Fruit fly (Drosophila melanogaster) whole organism, embryonic: Measurements from ENCODE around the gene MYPT-75D.

Experiments used
- Adf1 ChIP-seq: fragments of 200-800 bp; sonication (Bioruptor generic); IDR thresholded peaks from 2 replicates; pipeline ENCODE4 v1.3.6; 2022; ENCODE audit warnings: missing biosample characterization, missing genetic modification characterization
- Atf-2 ChIP-seq: fragments of 200-800 bp; sonication (Bioruptor generic); optimal IDR thresholded peaks from 2 replicates; lab custom pipeline; 2016; ENCODE audit warnings: missing biosample characterization, missing genetic modification characterization
- CG15073 ChIP-seq: fragments of 200-800 bp; sonication (Bioruptor generic); optimal IDR thresholded peaks from 2 replicates; lab custom pipeline; 2016; ENCODE audit warnings: missing biosample characterization, missing genetic modification characterization
- CG16779 ChIP-seq: fragments of 200-800 bp; sonication (Bioruptor generic); IDR thresholded peaks from 2 replicates; pipeline ENCODE4 v1.3.6; 2022; ENCODE audit warnings: missing biosample characterization, missing genetic modification characterization
- CG30020 ChIP-seq: fragments of 200-800 bp; optimal IDR thresholded peaks from 2 replicates; lab custom pipeline; 2019; ENCODE audit warnings: missing biosample characterization, mild to moderate bottlenecking, missing genetic modification characterization, moderate library complexity
- CG6765 ChIP-seq: fragments of 200-800 bp; sonication (Bioruptor generic); optimal IDR thresholded peaks from 3 replicates; lab custom pipeline; 2017; ENCODE audit warnings: missing biosample characterization, mild to moderate bottlenecking, missing genetic modification characterization
- CG6791 ChIP-seq: fragments of 200-800 bp; sonication (Bioruptor generic); IDR thresholded peaks from 3 replicates; pipeline ENCODE4 v1.3.6; 2022; ENCODE audit warnings: missing biosample characterization, missing genetic modification characterization; ENCODE audit not compliant: partially characterized antibody
- CG6854 ChIP-seq: fragments of 200-800 bp; sonication (Bioruptor generic); optimal IDR thresholded peaks from 3 replicates; lab custom pipeline; 2017; ENCODE audit warnings: missing biosample characterization, mild to moderate bottlenecking, missing genetic modification characterization
- CG7928 ChIP-seq: fragments of 200-800 bp; sonication (Bioruptor generic); optimal IDR thresholded peaks from 2 replicates; lab custom pipeline; 2017; ENCODE audit warnings: missing biosample characterization, mild to moderate bottlenecking, missing genetic modification characterization
- CG8478 ChIP-seq: fragments of >200 bp; optimal IDR thresholded peaks from 2 replicates; lab custom pipeline; 2018
- CG8944 ChIP-seq: fragments of 200-800 bp; sonication (Bioruptor generic); optimal IDR thresholded peaks from 3 replicates; lab custom pipeline; 2016; ENCODE audit warnings: missing biosample characterization, missing genetic modification characterization
- D19B ChIP-seq: fragments of 200-800 bp; sonication (Bioruptor generic); optimal IDR thresholded peaks from 2 replicates; lab custom pipeline; 2017; ENCODE audit warnings: missing biosample characterization, mild to moderate bottlenecking, missing genetic modification characterization
- Dad ChIP-seq: fragments of 200-800 bp; sonication (Bioruptor generic); optimal IDR thresholded peaks from 3 replicates; lab custom pipeline; 2016; ENCODE audit warnings: missing biosample characterization, missing genetic modification characterization
- Dref ChIP-seq: fragments of 200-800 bp; sonication (Bioruptor generic); IDR thresholded peaks from 2 replicates; pipeline ENCODE4 v1.3.6; 2022; ENCODE audit warnings: missing biosample characterization, missing genetic modification characterization
- E2f1 ChIP-seq: fragments of 200-800 bp; sonication (Bioruptor generic); IDR thresholded peaks from 2 replicates; pipeline ENCODE4 v1.3.6; 2022; ENCODE audit warnings: missing biosample characterization, missing genetic modification characterization
- Fer1 ChIP-seq: fragments of 200-800 bp; sonication (Bioruptor generic); optimal IDR thresholded peaks from 2 replicates; lab custom pipeline; 2017; ENCODE audit warnings: missing biosample characterization, mild to moderate bottlenecking, missing genetic modification characterization
- HLH4C ChIP-seq: fragments of 200-800 bp; sonication (Bioruptor generic); IDR thresholded peaks from 3 replicates; pipeline ENCODE4 v1.3.6; 2022; ENCODE audit warnings: missing biosample characterization, missing genetic modification characterization; ENCODE audit not compliant: partially characterized antibody
- Hr51 ChIP-seq, 2 experiments: fragments of 200-800 bp; sonication (Bioruptor generic); optimal IDR thresholded peaks; 2 replicates in 1 of 2; 3 replicates in 1 of 2; lab custom pipeline; 2016 to 2018; ENCODE audit warnings: missing biosample characterization in 2 of 2, missing genetic modification characterization in 2 of 2, mild to moderate bottlenecking in 1 of 2, moderate library complexity in 1 of 2
- Max ChIP-seq: fragments of 200-800 bp; sonication (Bioruptor generic); optimal IDR thresholded peaks from 2 replicates; lab custom pipeline; 2016; ENCODE audit warnings: missing biosample characterization, mild to moderate bottlenecking, missing genetic modification characterization
- Med ChIP-seq: fragments of 200-800 bp; sonication (Bioruptor generic); peaks from one replicate; lab custom pipeline; 2016; ENCODE audit warnings: missing biosample characterization, missing genetic modification characterization, mild to moderate bottlenecking, inconsistent platforms, moderate library complexity
- Nf-YB ChIP-seq: fragments of 200-800 bp; sonication (Bioruptor generic); optimal IDR thresholded peaks from 3 replicates; lab custom pipeline; 2019; ENCODE audit warnings: missing biosample characterization, mild to moderate bottlenecking, missing genetic modification characterization, moderate library complexity
- Oli ChIP-seq: fragments of 200-800 bp; sonication (Bioruptor generic); optimal IDR thresholded peaks from 2 replicates; lab custom pipeline; 2018; ENCODE audit warnings: missing biosample characterization, mild to moderate bottlenecking, missing genetic modification characterization, moderate library complexity
- Pdp1 ChIP-seq, 2 experiments: fragments of 200-800 bp; sonication (Bioruptor generic); optimal IDR thresholded peaks; 3 replicates each; lab custom pipeline; 2016; ENCODE audit warnings: missing biosample characterization in 2 of 2, missing genetic modification characterization in 2 of 2, mild to moderate bottlenecking in 1 of 2, moderate library complexity in 1 of 2
- Rfx ChIP-seq: fragments of 200-800 bp; sonication (Bioruptor generic); IDR thresholded peaks from 2 replicates; pipeline ENCODE4 v1.3.6; 2022; ENCODE audit warnings: missing biosample characterization, missing genetic modification characterization
- Sox102F ChIP-seq: fragments of 200-800 bp; sonication (Bioruptor generic); optimal IDR thresholded peaks from 2 replicates; lab custom pipeline; 2018; ENCODE audit warnings: missing biosample characterization, mild to moderate bottlenecking, missing genetic modification characterization, moderate library complexity
- Trl ChIP-seq, 3 experiments: fragments of >200 bp in 2 of 3; fragments of 200-800 bp in 1 of 3; sonication (Bioruptor generic) in 1 of 3; optimal IDR thresholded peaks; 2 replicates in 1 of 3; 3 replicates in 2 of 3; lab custom pipeline; 2016 to 2017; ENCODE audit warnings: missing biosample characterization in 1 of 3, missing genetic modification characterization in 1 of 3
- Xbp1 ChIP-seq: fragments of 200-800 bp; sonication (Bioruptor generic); optimal IDR thresholded peaks from 3 replicates; lab custom pipeline; 2016; ENCODE audit warnings: missing biosample characterization, mild to moderate bottlenecking, missing genetic modification characterization
- Xrp1 ChIP-seq: fragments of 200-800 bp; sonication (Bioruptor generic); IDR thresholded peaks from 2 replicates; pipeline ENCODE4 v1.3.6; 2022; ENCODE audit warnings: missing biosample characterization, missing genetic modification characterization
- YL-1 ChIP-seq: fragments of 200-800 bp; sonication (Bioruptor generic); optimal IDR thresholded peaks from 3 replicates; lab custom pipeline; 2017; ENCODE audit warnings: missing biosample characterization, mild to moderate bottlenecking, missing genetic modification characterization
- abd-A ChIP-seq: fragments of 200-800 bp; sonication (Bioruptor generic); optimal IDR thresholded peaks from 3 replicates; lab custom pipeline; 2019; ENCODE audit warnings: missing biosample characterization, mild to moderate bottlenecking, missing genetic modification characterization, moderate library complexity
- bigmax ChIP-seq: fragments of 200-800 bp; sonication (Bioruptor generic); optimal IDR thresholded peaks from 2 replicates; lab custom pipeline; 2018; ENCODE audit warnings: missing biosample characterization, mild to moderate bottlenecking, missing genetic modification characterization
- bsh ChIP-seq, 2 experiments: fragments of 200-800 bp; sonication (Bioruptor generic); optimal IDR thresholded peaks; 2 replicates each; lab custom pipeline; 2017 to 2018; ENCODE audit warnings: mild to moderate bottlenecking in 2 of 2, missing biosample characterization in 2 of 2, missing genetic modification characterization in 2 of 2, moderate library complexity in 1 of 2
- chinmo ChIP-seq: fragments of 200-800 bp; sonication (Bioruptor generic); IDR thresholded peaks from 4 replicates; pipeline ENCODE4 v1.3.6; 2022; ENCODE audit warnings: missing biosample characterization, missing genetic modification characterization; ENCODE audit not compliant: partially characterized antibody
- emc ChIP-seq: fragments of 200-800 bp; sonication (Bioruptor generic); optimal IDR thresholded peaks from 2 replicates; lab custom pipeline; 2016; ENCODE audit warnings: missing biosample characterization, missing genetic modification characterization
- ewg ChIP-seq: fragments of 200-800 bp; sonication (Bioruptor generic); optimal IDR thresholded peaks from 3 replicates; lab custom pipeline; 2017; ENCODE audit warnings: mild to moderate bottlenecking, missing biosample characterization, missing genetic modification reagents, missing genetic modification characterization
- exex ChIP-seq: fragments of 200-800 bp; sonication (Bioruptor generic); optimal IDR thresholded peaks from 4 replicates; lab custom pipeline; 2018; ENCODE audit warnings: missing biosample characterization, mild to moderate bottlenecking, missing genetic modification characterization, moderate library complexity
- fd96Cb ChIP-seq: fragments of 200-800 bp; sonication (Bioruptor generic); optimal IDR thresholded peaks from 2 replicates; lab custom pipeline; 2018; ENCODE audit warnings: missing biosample characterization, mild to moderate bottlenecking, missing genetic modification characterization, moderate library complexity
- gro ChIP-seq: fragments of 200-800 bp; sonication (Bioruptor generic); optimal IDR thresholded peaks from 2 replicates; lab custom pipeline; 2016; ENCODE audit warnings: missing biosample characterization, missing genetic modification characterization
- hth ChIP-seq: fragments of >200 bp; optimal IDR thresholded peaks from 2 replicates; lab custom pipeline; 2017; ENCODE audit warnings: inconsistent platforms
- kni ChIP-seq: fragments of 200-800 bp; sonication (Bioruptor generic); optimal IDR thresholded peaks from 3 replicates; lab custom pipeline; 2017; ENCODE audit warnings: mild to moderate bottlenecking, missing biosample characterization, missing genetic modification reagents, missing genetic modification characterization
- mam ChIP-seq: fragments of 200-800 bp; sonication (Bioruptor generic); optimal IDR thresholded peaks from 3 replicates; lab custom pipeline; 2016; ENCODE audit warnings: missing biosample characterization, missing genetic modification characterization
- mld ChIP-seq: fragments of 200-800 bp; sonication (Bioruptor generic); IDR thresholded peaks from 3 replicates; pipeline ENCODE4 v1.3.6; 2022; ENCODE audit warnings: missing biosample characterization, missing genetic modification characterization; ENCODE audit not compliant: partially characterized antibody
- nau ChIP-seq: fragments of 200-800 bp; sonication (Bioruptor generic); optimal IDR thresholded peaks from 3 replicates; lab custom pipeline; 2017; ENCODE audit warnings: missing biosample characterization, mild to moderate bottlenecking, missing genetic modification characterization, missing genetic modification reagents
- pb ChIP-seq: fragments of 200-800 bp; sonication (Bioruptor generic); optimal IDR thresholded peaks from 3 replicates; lab custom pipeline; 2016; ENCODE audit warnings: missing biosample characterization, missing genetic modification characterization
- phol ChIP-seq: fragments of 200-800 bp; sonication (Bioruptor generic); optimal IDR thresholded peaks from 3 replicates; lab custom pipeline; 2018; ENCODE audit warnings: missing biosample characterization, mild to moderate bottlenecking, missing genetic modification characterization, moderate library complexity
- slou ChIP-seq: fragments of 200-800 bp; sonication (Bioruptor generic); optimal IDR thresholded peaks from 3 replicates; lab custom pipeline; 2016; ENCODE audit warnings: missing biosample characterization, missing genetic modification characterization
- tgo ChIP-seq: fragments of 200-800 bp; sonication (Bioruptor generic); IDR thresholded peaks from 3 replicates; pipeline ENCODE4 v1.3.6; 2022; ENCODE audit warnings: missing biosample characterization, missing genetic modification characterization
- ttk ChIP-seq: fragments of 200-800 bp; sonication (Bioruptor generic); IDR thresholded peaks from 2 replicates; pipeline ENCODE4 v2.1.2; 2022; ENCODE audit warnings: missing biosample characterization, missing genetic modification characterization
- tup ChIP-seq: fragments of 200-800 bp; sonication (Bioruptor generic); optimal IDR thresholded peaks from 2 replicates; lab custom pipeline; 2016; ENCODE audit warnings: missing biosample characterization, mild to moderate bottlenecking, missing genetic modification characterization, moderate library complexity

The MYPT-75D gene

dm6 chr3L:18617893-18618577, 7.7 kb upstream of the MYPT-75D start, which contains the start of the genes CG13380 and CG4174 (continued):
- peak; percentile 97 for TF ChIP-seq CG6791 (GFP tag; lab: Robert Waterston, UW)
- TF ChIP-seq nau (GFP tag; lab: Kevin White, UChicago): no peak
- no peak for TF ChIP-seq CG8944 (GFP tag; lab: Kevin White, UChicago)
- TF ChIP-seq bsh (GFP tag; optimal IDR thresholded peaks at IDR 0.05; lab: Kevin White, UChicago): no peak
- TF ChIP-seq Med (GFP tag; lab: Kevin White, UChicago): no peak
- no peak for TF ChIP-seq Xbp1 (GFP tag; lab: Kevin White, UChicago)
- TF ChIP-seq Pdp1 (GFP tag; optimal IDR thresholded peaks at IDR 0.05; lab: Kevin White, UChicago): no peak
- no peak for TF ChIP-seq exex (tag; lab: Kevin White, UChicago)
- no peak for TF ChIP-seq hth (lab: Kevin White, UChicago)
- TF ChIP-seq chinmo: peak; percentile 46; the same call in 2 of the 4 replicates
- TF ChIP-seq abd-A (tag; lab: Kevin White, UChicago): no peak
- TF ChIP-seq Max: no peak
- TF ChIP-seq tgo (GFP tag; lab: Robert Waterston, UW): no peak
- TF ChIP-seq Sox102F (GFP tag; lab: Kevin White, UChicago): no peak
- TF ChIP-seq Adf1 (GFP tag; lab: Robert Waterston, UW): peak; percentile 47; the same call in 1 of the 2 replicates
- no peak for TF ChIP-seq CG6854 (GFP tag; lab: Kevin White, UChicago)
- TF ChIP-seq Atf-2 (GFP tag; lab: Kevin White, UChicago): no peak
- TF ChIP-seq D19B: no peak
- no peak for TF ChIP-seq E2f1
- TF ChIP-seq bigmax (GFP tag; lab: Kevin White, UChicago): no peak
- TF ChIP-seq CG15073 (GFP tag; lab: Kevin White, UChicago): no peak
- TF ChIP-seq CG30020 (tag; lab: Kevin White, UChicago): no peak
- peak; percentile 3 for TF ChIP-seq phol (tag; lab: Kevin White, UChicago)
- TF ChIP-seq CG8478 (lab: Kevin White, UChicago): no peak
- peak; percentile 27; the same call in 1 of the 2 replicates for TF ChIP-seq Dref (GFP tag; lab: Robert Waterston, UW)
- TF ChIP-seq Xrp1: peak; percentile 16; the same call in 1 of the 2 replicates
- no peak for TF ChIP-seq ttk (GFP tag; lab: Robert Waterston, UW)
- no peak for TF ChIP-seq ewg (GFP tag; lab: Kevin White, UChicago)
- TF ChIP-seq gro: no peak
- TF ChIP-seq Dad: no peak
- no peak for TF ChIP-seq fd96Cb (tag; lab: Kevin White, UChicago)
- TF ChIP-seq mam (GFP tag; lab: Kevin White, UChicago): no peak
- peak; percentile 85 for TF ChIP-seq HLH4C (GFP tag; lab: Robert Waterston, UW)
- no peak for TF ChIP-seq pb (GFP tag; lab: Kevin White, UChicago)
- TF ChIP-seq CG7928 (GFP tag; lab: Kevin White, UChicago): no peak
- no peak for TF ChIP-seq CG6765 (GFP tag; lab: Kevin White, UChicago)
- TF ChIP-seq Hr51 (GFP tag; optimal IDR thresholded peaks at IDR 0.05; lab: Kevin White, UChicago): no peak
- no peak for TF ChIP-seq Fer1 (GFP tag; lab: Kevin White, UChicago)
- TF ChIP-seq kni (GFP tag; lab: Kevin White, UChicago): no peak
- TF ChIP-seq CG16779 (GFP tag; lab: Robert Waterston, UW): 0 out of 2 replicates have a peak, but pooled peaks have one; percentile 32
- no peak for TF ChIP-seq Trl (optimal IDR thresholded peaks at IDR 0.05; lab: Kevin White, UChicago)
- no peak for TF ChIP-seq Trl (GFP tag; optimal IDR thresholded peaks at IDR 0.05; lab: Kevin White, UChicago)
- TF ChIP-seq Rfx (GFP tag; lab: Robert Waterston, UW): peak; percentile 60; the same call in 1 of the 2 replicates
- TF ChIP-seq Oli (tag; lab: Kevin White, UChicago): no peak
- TF ChIP-seq Nf-YB: no peak
- TF ChIP-seq emc (GFP tag; lab: Kevin White, UChicago): no peak
- no peak for TF ChIP-seq tup (GFP tag; lab: Kevin White, UChicago)
- no peak for TF ChIP-seq slou (GFP tag; lab: Kevin White, UChicago)
- TF ChIP-seq mld (GFP tag; lab: Robert Waterston, UW): peak; percentile 94
- TF ChIP-seq YL-1: no peak
